Fruit fly (Drosophila melanogaster) whole organism, embryonic: ENCODE data around the gene sti.

ENCODE experiments used
- B-H1 ChIP-seq: fragments of 200-800 bp; sonication (Bioruptor generic); IDR thresholded peaks from 3 replicates; pipeline ENCODE4 v1.3.6; 2022; ENCODE audit warnings: missing biosample characterization, missing genetic modification characterization
- CG10209 ChIP-seq: fragments of 200-800 bp; sonication (Bioruptor generic); optimal IDR thresholded peaks from 3 replicates; lab custom pipeline; 2017; ENCODE audit warnings: missing biosample characterization, mild to moderate bottlenecking, missing genetic modification characterization, missing genetic modification reagents
- CG10321 ChIP-seq: fragments of 200-800 bp; sonication (Bioruptor generic); IDR thresholded peaks from 2 replicates; pipeline ENCODE4 v1.3.6; 2022; ENCODE audit warnings: missing biosample characterization, missing genetic modification characterization
- CG12769 ChIP-seq: fragments of 200-800 bp; sonication (Bioruptor generic); optimal IDR thresholded peaks from 2 replicates; lab custom pipeline; 2019; ENCODE audit warnings: missing biosample characterization, mild to moderate bottlenecking, missing genetic modification characterization, moderate library complexity
- CG1603 ChIP-seq: fragments of 200-800 bp; sonication (Bioruptor generic); optimal IDR thresholded peaks from 2 replicates; lab custom pipeline; 2019; ENCODE audit warnings: missing biosample characterization, mild to moderate bottlenecking, missing genetic modification characterization, moderate library complexity
- CG16779 ChIP-seq: fragments of 200-800 bp; sonication (Bioruptor generic); IDR thresholded peaks from 2 replicates; pipeline ENCODE4 v1.3.6; 2022; ENCODE audit warnings: missing biosample characterization, missing genetic modification characterization
- CG30431 ChIP-seq: fragments of 200-800 bp; sonication (Bioruptor generic); optimal IDR thresholded peaks from 2 replicates; lab custom pipeline; 2017; ENCODE audit warnings: missing biosample characterization, missing genetic modification characterization
- CG3281 ChIP-seq: fragments of 200-800 bp; sonication (Bioruptor generic); optimal IDR thresholded peaks from 3 replicates; lab custom pipeline; 2017; ENCODE audit warnings: missing biosample characterization, mild to moderate bottlenecking, missing genetic modification characterization
- CG33557 ChIP-seq: fragments of 200-800 bp; sonication (Bioruptor generic); optimal IDR thresholded peaks from 2 replicates; lab custom pipeline; 2019; ENCODE audit warnings: missing biosample characterization, mild to moderate bottlenecking, missing genetic modification characterization, moderate library complexity
- CG34224 ChIP-seq: fragments of 200-800 bp; sonication (Bioruptor generic); IDR thresholded peaks from 3 replicates; pipeline ENCODE4 v1.3.6; 2022; ENCODE audit warnings: missing biosample characterization, missing genetic modification characterization; ENCODE audit not compliant: partially characterized antibody
- CG4360 ChIP-seq: fragments of 200-800 bp; sonication (Bioruptor generic); IDR thresholded peaks from 2 replicates; pipeline ENCODE4 v1.3.6; 2022; ENCODE audit warnings: missing biosample characterization, missing genetic modification characterization
- CG5953 ChIP-seq: fragments of 200-800 bp; sonication (Bioruptor generic); IDR thresholded peaks from 2 replicates; pipeline ENCODE4 v1.3.6; 2022; ENCODE audit warnings: missing biosample characterization, missing genetic modification characterization
- CG6854 ChIP-seq: fragments of 200-800 bp; sonication (Bioruptor generic); optimal IDR thresholded peaks from 3 replicates; lab custom pipeline; 2017; ENCODE audit warnings: missing biosample characterization, mild to moderate bottlenecking, missing genetic modification characterization
- CG7839 ChIP-seq: fragments of 200-800 bp; sonication (Bioruptor generic); optimal IDR thresholded peaks from 3 replicates; lab custom pipeline; 2018; ENCODE audit warnings: missing biosample characterization, mild to moderate bottlenecking, missing genetic modification characterization, moderate library complexity
- CG8944 ChIP-seq: fragments of 200-800 bp; sonication (Bioruptor generic); optimal IDR thresholded peaks from 3 replicates; lab custom pipeline; 2016; ENCODE audit warnings: missing biosample characterization, missing genetic modification characterization
- D ChIP-seq, 2 experiments: fragments of 200-800 bp in 1 of 2; fragments of >200 bp in 1 of 2; sonication (Bioruptor generic) in 1 of 2; optimal IDR thresholded peaks; 2 replicates in 1 of 2; 3 replicates in 1 of 2; lab custom pipeline; 2017; ENCODE audit warnings: mild to moderate bottlenecking in 1 of 2, missing biosample characterization in 1 of 2, missing genetic modification characterization in 1 of 2, missing genetic modification reagents in 1 of 2
- D19B ChIP-seq: fragments of 200-800 bp; sonication (Bioruptor generic); optimal IDR thresholded peaks from 2 replicates; lab custom pipeline; 2017; ENCODE audit warnings: missing biosample characterization, mild to moderate bottlenecking, missing genetic modification characterization
- Dfd ChIP-seq, 2 experiments: fragments of >200 bp; optimal IDR thresholded peaks; 2 replicates each; lab custom pipeline; 2017; ENCODE audit warnings: missing biosample characterization in 2 of 2, missing genetic modification characterization in 2 of 2
- HHEX ChIP-seq: fragments of 200-800 bp; sonication (Bioruptor generic); optimal IDR thresholded peaks from 3 replicates; lab custom pipeline; 2017; ENCODE audit warnings: missing biosample characterization, mild to moderate bottlenecking, missing genetic modification characterization, missing genetic modification reagents
- Oaz ChIP-seq: fragments of 200-800 bp; sonication (Bioruptor generic); IDR thresholded peaks from 2 replicates; pipeline ENCODE4 v1.3.6; 2022; ENCODE audit warnings: missing biosample characterization, missing genetic modification characterization
- Pdp1 ChIP-seq, 2 experiments: fragments of 200-800 bp; sonication (Bioruptor generic); optimal IDR thresholded peaks; 3 replicates each; lab custom pipeline; 2016; ENCODE audit warnings: missing biosample characterization in 2 of 2, missing genetic modification characterization in 2 of 2, mild to moderate bottlenecking in 1 of 2, moderate library complexity in 1 of 2
- Sox100B ChIP-seq: fragments of 200-800 bp; sonication (Bioruptor generic); optimal IDR thresholded peaks from 3 replicates; lab custom pipeline; 2018; ENCODE audit warnings: missing biosample characterization, mild to moderate bottlenecking, missing genetic modification characterization
- bab2 ChIP-seq: fragments of 200-800 bp; sonication (Bioruptor generic); optimal IDR thresholded peaks from 2 replicates; lab custom pipeline; 2016; ENCODE audit warnings: missing biosample characterization, missing genetic modification characterization
- bsh ChIP-seq, 2 experiments: fragments of 200-800 bp; sonication (Bioruptor generic); optimal IDR thresholded peaks; 2 replicates each; lab custom pipeline; 2017 to 2018; ENCODE audit warnings: mild to moderate bottlenecking in 2 of 2, missing biosample characterization in 2 of 2, missing genetic modification characterization in 2 of 2, moderate library complexity in 1 of 2
- crol ChIP-seq: fragments of 200-800 bp; sonication (Bioruptor generic); IDR thresholded peaks from 2 replicates; pipeline ENCODE4 v1.3.6; 2022; ENCODE audit warnings: missing biosample characterization, missing genetic modification characterization
- dimm ChIP-seq: fragments of 200-800 bp; sonication (Bioruptor generic); IDR thresholded peaks from 2 replicates; pipeline ENCODE4 v1.3.6; 2022; ENCODE audit warnings: missing biosample characterization, missing genetic modification characterization
- dmrt99B ChIP-seq: fragments of 200-800 bp; sonication (Bioruptor generic); optimal IDR thresholded peaks from 2 replicates; lab custom pipeline; 2018; ENCODE audit warnings: missing biosample characterization, mild to moderate bottlenecking, missing genetic modification characterization, moderate library complexity
- ewg ChIP-seq: fragments of 200-800 bp; sonication (Bioruptor generic); optimal IDR thresholded peaks from 3 replicates; lab custom pipeline; 2017; ENCODE audit warnings: mild to moderate bottlenecking, missing biosample characterization, missing genetic modification reagents, missing genetic modification characterization
- fd3F ChIP-seq: fragments of 200-800 bp; sonication (Bioruptor generic); optimal IDR thresholded peaks from 2 replicates; lab custom pipeline; 2018; ENCODE audit warnings: missing biosample characterization, mild to moderate bottlenecking, missing genetic modification characterization, moderate library complexity
- fd96Cb ChIP-seq: fragments of 200-800 bp; sonication (Bioruptor generic); optimal IDR thresholded peaks from 2 replicates; lab custom pipeline; 2018; ENCODE audit warnings: missing biosample characterization, mild to moderate bottlenecking, missing genetic modification characterization, moderate library complexity
- gce ChIP-seq: fragments of 200-800 bp; sonication (Bioruptor generic); IDR thresholded peaks from 3 replicates; pipeline ENCODE4 v1.3.6; 2022; ENCODE audit warnings: missing biosample characterization, missing genetic modification characterization
- gcm ChIP-seq: fragments of 200-800 bp; sonication (Bioruptor generic); optimal IDR thresholded peaks from 2 replicates; lab custom pipeline; 2019; ENCODE audit warnings: missing biosample characterization, mild to moderate bottlenecking, missing genetic modification characterization, moderate library complexity
- gcm2 ChIP-seq: fragments of 200-800 bp; sonication (Bioruptor generic); optimal IDR thresholded peaks from 2 replicates; lab custom pipeline; 2016; ENCODE audit warnings: missing biosample characterization, missing genetic modification characterization
- gsb ChIP-seq: fragments of 200-800 bp; sonication (Bioruptor generic); IDR thresholded peaks from 2 replicates; pipeline ENCODE4 v1.3.6; 2022; ENCODE audit warnings: missing biosample characterization, missing genetic modification characterization
- ham ChIP-seq: fragments of 200-800 bp; sonication (Bioruptor generic); IDR thresholded peaks from 2 replicates; pipeline ENCODE4 v1.3.6; 2022; ENCODE audit warnings: missing biosample characterization, missing genetic modification characterization
- luna ChIP-seq: fragments of 200-800 bp; sonication (Bioruptor generic); optimal IDR thresholded peaks from 2 replicates; lab custom pipeline; 2016; ENCODE audit warnings: missing biosample characterization, missing genetic modification characterization
- mirr ChIP-seq: fragments of 200-800 bp; sonication (Bioruptor generic); optimal IDR thresholded peaks from 3 replicates; lab custom pipeline; 2018; ENCODE audit warnings: missing biosample characterization, mild to moderate bottlenecking, missing genetic modification characterization
- prd ChIP-seq, 3 experiments: fragments of >200 bp in 2 of 3; fragments of 200-800 bp in 1 of 3; sonication (Bioruptor generic) in 1 of 3; optimal IDR thresholded peaks in 2 of 3; IDR thresholded peaks in 1 of 3; 2 replicates in 2 of 3; 3 replicates in 1 of 3; pipeline versions ENCODE4 v1.3.6 to Lab custom; 2017 to 2022; ENCODE audit warnings: missing biosample characterization in 1 of 3, missing genetic modification characterization in 1 of 3
- sc ChIP-seq, 3 experiments: fragments of >200 bp in 2 of 3; fragments of 200-800 bp in 1 of 3; sonication (Bioruptor generic) in 1 of 3; optimal IDR thresholded peaks; 2 replicates in 2 of 3; 3 replicates in 1 of 3; lab custom pipeline; 2017; ENCODE audit warnings: mild to moderate bottlenecking in 1 of 3, missing biosample characterization in 1 of 3, missing genetic modification characterization in 1 of 3, missing genetic modification reagents in 1 of 3
- scrt ChIP-seq: fragments of 200-800 bp; sonication (Bioruptor generic); optimal IDR thresholded peaks from 2 replicates; lab custom pipeline; 2018; ENCODE audit warnings: missing biosample characterization, mild to moderate bottlenecking, missing genetic modification characterization, moderate library complexity
- shn ChIP-seq: fragments of 200-800 bp; sonication (Bioruptor generic); optimal IDR thresholded peaks from 3 replicates; lab custom pipeline; 2016; ENCODE audit warnings: missing biosample characterization, missing genetic modification characterization
- slbo ChIP-seq: fragments of 200-800 bp; sonication (Bioruptor generic); IDR thresholded peaks from 2 replicates; pipeline ENCODE4 v1.3.6; 2022; ENCODE audit warnings: missing biosample characterization, missing genetic modification characterization
- slou ChIP-seq: fragments of 200-800 bp; sonication (Bioruptor generic); optimal IDR thresholded peaks from 3 replicates; lab custom pipeline; 2016; ENCODE audit warnings: missing biosample characterization, missing genetic modification characterization
- vnd ChIP-seq: fragments of 200-800 bp; sonication (Bioruptor generic); IDR thresholded peaks from 3 replicates; pipeline ENCODE4 v1.3.6; 2022; ENCODE audit warnings: missing biosample characterization, missing genetic modification characterization; ENCODE audit not compliant: partially characterized antibody
- zfh2 ChIP-seq: fragments of 200-800 bp; sonication (Bioruptor generic); optimal IDR thresholded peaks from 2 replicates; lab custom pipeline; 2016; ENCODE audit warnings: missing biosample characterization, missing genetic modification characterization

The sti gene

dm6 chr3L:12517443-12518209 lies 3.0 kb upstream of the sti start (continued):
- TF ChIP-seq B-H1 (GFP tag; lab: Robert Waterston, UW) (no peak), CG1603 (tag; lab: Kevin White, UChicago) (no peak), fd3F (no peak), zfh2 (no peak), CG6854 (no peak), slou (GFP tag; lab: Kevin White, UChicago) (no peak), CG3281 (GFP tag; lab: Kevin White, UChicago) (no peak), crol (GFP tag; lab: Robert Waterston, UW) (no peak), luna (GFP tag; lab: Kevin White, UChicago) (no peak), CG7839 (tag; lab: Kevin White, UChicago) (no peak), Dfd (GFP tag; optimal IDR thresholded peaks at IDR 0.05; lab: Kevin White, UChicago) (peak in 1 of 2 experiments; percentile 81), CG33557 (GFP tag; lab: Kevin White, UChicago) (no peak)
- TF ChIP-seq, all 482 proteins: peak for 10

DNA sequence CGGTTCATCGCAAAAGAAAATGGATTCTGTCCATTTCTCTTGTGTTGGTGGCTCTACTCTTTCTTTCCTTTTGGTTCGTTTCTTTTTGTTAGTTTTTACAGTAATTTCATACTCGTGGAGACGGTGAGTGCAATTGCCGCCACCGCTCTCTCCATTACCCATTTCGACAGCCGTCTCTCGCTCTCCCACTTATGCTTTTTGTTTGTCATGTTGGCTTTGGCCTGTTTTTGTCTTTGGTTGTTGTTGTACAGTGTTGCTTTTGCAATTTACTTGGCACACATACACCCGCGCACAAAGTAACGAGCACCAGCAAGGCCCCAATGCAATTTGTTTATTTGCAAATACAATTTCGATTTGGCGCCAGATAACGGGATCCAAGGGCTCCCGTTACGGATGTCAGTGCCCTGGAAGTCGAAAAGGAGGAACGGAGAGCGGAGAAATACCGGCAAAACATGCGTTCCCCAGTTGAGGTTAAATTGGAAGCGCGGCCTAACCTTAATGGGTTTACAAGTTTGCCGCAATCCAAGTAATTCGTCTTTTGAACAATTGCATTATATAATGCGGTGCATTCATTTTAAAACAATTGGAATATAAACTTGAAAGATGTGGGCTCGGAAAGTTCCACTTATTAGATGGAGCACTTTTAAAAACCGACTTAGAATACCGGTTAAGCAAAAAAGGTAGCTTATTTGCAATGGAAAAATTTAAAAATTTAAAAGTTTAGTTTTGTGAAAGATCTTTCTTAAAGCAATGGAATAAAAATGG lies 1.3 kb upstream of the sti start:
- TF ChIP-seq gcm2, result no peak
- no peak for TF ChIP-seq dimm (GFP tag; lab: Robert Waterston, UW)
- TF ChIP-seq CG34224 (GFP tag; lab: Robert Waterston, UW), result 0 out of 3 replicates have a peak, but pooled peaks have one; percentile 14
- TF ChIP-seq slbo (GFP tag; lab: Robert Waterston, UW), result no peak
- TF ChIP-seq shn (GFP tag; lab: Kevin White, UChicago), result no peak
- no peak for TF ChIP-seq vnd (GFP tag; lab: Robert Waterston, UW)
- TF ChIP-seq CG30431, result no peak
- TF ChIP-seq fd96Cb (tag; lab: Kevin White, UChicago), result no peak
- TF ChIP-seq D19B, result no peak
- TF ChIP-seq ham (GFP tag; lab: Robert Waterston, UW), result no peak
- no peak for TF ChIP-seq D (optimal IDR thresholded peaks at IDR 0.05; lab: Kevin White, UChicago)
- TF ChIP-seq D (GFP tag; optimal IDR thresholded peaks at IDR 0.05; lab: Kevin White, UChicago), result no peak
- peak in 1 of 2 experiments; percentile 85 for TF ChIP-seq Pdp1 (GFP tag; optimal IDR thresholded peaks at IDR 0.05; lab: Kevin White, UChicago)
- TF ChIP-seq bab2 (GFP tag; lab: Kevin White, UChicago), result no peak
- TF ChIP-seq bsh (GFP tag; optimal IDR thresholded peaks at IDR 0.05; lab: Kevin White, UChicago), result peak in 1 of 2 experiments; percentile 89
- TF ChIP-seq prd (optimal IDR thresholded peaks at IDR 0.05; lab: Kevin White, UChicago), result no peak
- no peak for TF ChIP-seq prd (GFP tag; IDR thresholded peaks at IDR 0.05; lab: Robert Waterston, UW)
- TF ChIP-seq CG4360 (GFP tag; lab: Robert Waterston, UW), result peak; percentile 68
- peak; percentile 24 for TF ChIP-seq CG12769 (tag; lab: Kevin White, UChicago)
- no peak for TF ChIP-seq Oaz (GFP tag; lab: Robert Waterston, UW)
- no peak for TF ChIP-seq gce (GFP tag; lab: Robert Waterston, UW)
- TF ChIP-seq CG10209 (GFP tag; lab: Kevin White, UChicago), result no peak
- no peak for TF ChIP-seq CG10321 (GFP tag; lab: Robert Waterston, UW)
- no peak for TF ChIP-seq gcm (GFP tag; lab: Kevin White, UChicago)
- no peak for TF ChIP-seq mirr (GFP tag; lab: Kevin White, UChicago)
- no peak for TF ChIP-seq CG16779 (GFP tag; lab: Robert Waterston, UW)
- no peak for TF ChIP-seq dmrt99B (tag; lab: Kevin White, UChicago)
- TF ChIP-seq Sox100B (GFP tag; lab: Kevin White, UChicago), result no peak
- TF ChIP-seq scrt (GFP tag; lab: Kevin White, UChicago), result no peak
- no peak for TF ChIP-seq HHEX (GFP tag; lab: Kevin White, UChicago)
- TF ChIP-seq CG5953 (GFP tag; lab: Robert Waterston, UW), result no peak
- TF ChIP-seq CG8944 (GFP tag; lab: Kevin White, UChicago), result no peak
- TF ChIP-seq ewg (GFP tag; lab: Kevin White, UChicago), result no peak
- no peak for TF ChIP-seq sc (optimal IDR thresholded peaks at IDR 0.05; lab: Kevin White, UChicago)
- TF ChIP-seq sc (GFP tag; optimal IDR thresholded peaks at IDR 0.05; lab: Kevin White, UChicago), result no peak
- no peak for TF ChIP-seq gsb
